Worm (Caenorhabditis elegans) whole organism, L4 larva: ENCODE measurements around the gene saeg-1.

Source experiments
- F37D6.2 ChIP-seq: sonication (generic microtip); optimal IDR thresholded peaks from 2 replicates; lab custom pipeline; 2016; ENCODE audit warnings: mild to moderate bottlenecking, missing genetic modification characterization, missing compliant biosample characterization
- F44E2.7 ChIP-seq: fragments of 200-800 bp; sonication (Bioruptor generic); IDR thresholded peaks from 2 replicates; pipeline ENCODE4 v2.1.2; 2022; ENCODE audit warnings: missing genetic modification characterization, missing compliant biosample characterization
- R02D3.7 ChIP-seq: fragments of 150-350 bp; sonication (generic microtip); optimal IDR thresholded peaks from 3 replicates; lab custom pipeline; 2014; ENCODE audit warnings: missing biosample characterization, missing genetic modification characterization
- T20F7.1 ChIP-seq: fragments of 200-800 bp; sonication (Bioruptor generic); optimal IDR thresholded peaks from 2 replicates; lab custom pipeline; 2018; ENCODE audit warnings: mild to moderate bottlenecking, missing genetic modification characterization, missing compliant biosample characterization
- T26A8.4 ChIP-seq: fragments of 200-800 bp; sonication (Bioruptor generic); IDR thresholded peaks from 2 replicates; pipeline ENCODE4 v1.3.6; 2022; ENCODE audit warnings: missing genetic modification characterization, missing compliant biosample characterization
- Y48G9A.11 ChIP-seq: fragments of 200-800 bp; sonication (Bioruptor generic); IDR thresholded peaks from 2 replicates; pipeline ENCODE4 v1.3.6; 2022; ENCODE audit warnings: missing genetic modification reagents, missing genetic modification characterization, missing compliant biosample characterization
- Y5F2A.4 ChIP-seq: fragments of 200-800 bp; sonication (Bioruptor generic); optimal IDR thresholded peaks from 2 replicates; lab custom pipeline; 2018; ENCODE audit warnings: mild to moderate bottlenecking, missing genetic modification characterization, missing compliant biosample characterization
- Y75B8A.6 ChIP-seq: fragments of 200-800 bp; sonication (Bioruptor generic); IDR thresholded peaks from 2 replicates; pipeline ENCODE4 v1.3.6; 2022; ENCODE audit warnings: missing genetic modification reagents, missing genetic modification characterization, missing compliant biosample characterization
- aly-2 ChIP-seq: sonication (generic microtip); optimal IDR thresholded peaks from 2 replicates; lab custom pipeline; 2018; ENCODE audit warnings: missing biosample characterization, missing genetic modification characterization
- ama-1 ChIP-seq: fragments of 150-350 bp; optimal IDR thresholded peaks from 2 replicates; lab custom pipeline; 2014; ENCODE audit warnings: inconsistent platforms, mixed read lengths
- attf-4 ChIP-seq: sonication (generic microtip); optimal IDR thresholded peaks from 3 replicates; lab custom pipeline; 2017; ENCODE audit warnings: missing biosample characterization, missing genetic modification characterization
- ceh-28 ChIP-seq: fragments of 150-350 bp; optimal IDR thresholded peaks from 2 replicates; lab custom pipeline; 2014; ENCODE audit warnings: missing biosample characterization, missing genetic modification reagents, missing genetic modification characterization
- ceh-32 ChIP-seq: sonication (generic microtip); optimal IDR thresholded peaks from 2 replicates; lab custom pipeline; 2016; ENCODE audit warnings: mild to moderate bottlenecking, missing genetic modification characterization, missing compliant biosample characterization; ENCODE audit not compliant: poor library complexity
- ceh-44 ChIP-seq: fragments of 200-800 bp; sonication (Bioruptor generic); IDR thresholded peaks from 2 replicates; pipeline ENCODE4 v1.3.6; 2022; ENCODE audit warnings: missing genetic modification reagents, missing genetic modification characterization, missing compliant biosample characterization
- ceh-62 ChIP-seq: sonication (generic microtip); optimal IDR thresholded peaks from 2 replicates; lab custom pipeline; 2017; ENCODE audit warnings: missing biosample characterization, missing genetic modification characterization
- ces-1 ChIP-seq: fragments of 150-350 bp; sonication (generic microtip); optimal IDR thresholded peaks from 4 replicates; lab custom pipeline; 2014; ENCODE audit warnings: missing biosample characterization, missing genetic modification reagents, missing genetic modification characterization
- daf-19 ChIP-seq: fragments of 200-800 bp; sonication (Bioruptor generic); conservative IDR thresholded peaks from 2 replicates; pipeline ENCODE4 v1.3.6; 2022; ENCODE audit warnings: missing genetic modification characterization, missing compliant biosample characterization
- dmd-8 ChIP-seq: fragments of 200-800 bp; sonication (Bioruptor generic); IDR thresholded peaks from 2 replicates; pipeline ENCODE4 v1.3.6; 2022; ENCODE audit warnings: missing genetic modification characterization, missing compliant biosample characterization
- dmd-9 ChIP-seq: fragments of 200-800 bp; sonication (Bioruptor generic); IDR thresholded peaks from 2 replicates; pipeline ENCODE4 v1.3.6; 2022; ENCODE audit warnings: missing genetic modification reagents, missing genetic modification characterization, missing compliant biosample characterization
- dpl-1 ChIP-seq: fragments of 150-350 bp; optimal IDR thresholded peaks from 2 replicates; lab custom pipeline; 2014; ENCODE audit warnings: missing biosample characterization, missing genetic modification reagents, missing genetic modification characterization
- egl-43 ChIP-seq: fragments of 200-800 bp; sonication (Bioruptor generic); IDR thresholded peaks from 2 replicates; pipeline ENCODE4 v1.3.6; 2022; ENCODE audit warnings: missing genetic modification reagents, missing genetic modification characterization, missing compliant biosample characterization
- fos-1 ChIP-seq: fragments of 150-350 bp; optimal IDR thresholded peaks from 2 replicates; lab custom pipeline; 2014; ENCODE audit warnings: missing biosample characterization, missing genetic modification characterization
- gei-8 ChIP-seq: fragments of 200-800 bp; sonication (Bioruptor generic); optimal IDR thresholded peaks from 2 replicates; lab custom pipeline; 2018; ENCODE audit warnings: mild to moderate bottlenecking, missing genetic modification characterization, missing compliant biosample characterization
- hif-1 ChIP-seq, 2 experiments: sonication (generic microtip); optimal IDR thresholded peaks; 2 replicates each; lab custom pipeline; 2016 to 2017; ENCODE audit warnings: missing compliant biosample characterization in 2 of 2, missing genetic modification characterization in 2 of 2, missing genetic modification reagents in 2 of 2, missing genotype in 2 of 2, mild to moderate bottlenecking in 1 of 2
- hlh-30 ChIP-seq: sonication (generic microtip); optimal IDR thresholded peaks from 2 replicates; lab custom pipeline; 2017; ENCODE audit warnings: antibody characterized with exemption, mild to moderate bottlenecking, missing genetic modification characterization, missing compliant biosample characterization; ENCODE audit not compliant: insufficient read depth
- hmg-1.1 ChIP-seq: fragments of 200-800 bp; sonication (Bioruptor generic); IDR thresholded peaks from 2 replicates; pipeline ENCODE4 v1.3.6; 2022; ENCODE audit warnings: missing genetic modification reagents, missing genetic modification characterization, missing compliant biosample characterization
- jun-1 ChIP-seq: fragments of 150-350 bp; optimal IDR thresholded peaks from 2 replicates; lab custom pipeline; 2014; ENCODE audit warnings: missing biosample characterization, missing genetic modification reagents, missing genetic modification characterization
- lim-7 ChIP-seq: fragments of 200-800 bp; sonication (Bioruptor generic); IDR thresholded peaks from 2 replicates; pipeline ENCODE4 v1.3.6; 2022; ENCODE audit warnings: missing genetic modification characterization, missing compliant biosample characterization
- madf-5 ChIP-seq, 2 experiments: fragments of 200-800 bp; sonication (Bioruptor generic); IDR thresholded peaks; 2 replicates each; pipeline ENCODE4 v1.3.6; 2022; ENCODE audit warnings: missing compliant biosample characterization in 2 of 2, missing genetic modification characterization in 2 of 2
- mdl-1 ChIP-seq, 2 experiments: fragments of 150-350 bp in 1 of 2; sonication (generic microtip) in 1 of 2; optimal IDR thresholded peaks; 2 replicates each; lab custom pipeline; 2014 to 2017; ENCODE audit warnings: missing biosample characterization in 2 of 2, missing genetic modification characterization in 2 of 2
- mep-1 ChIP-seq: fragments of 150-350 bp; sonication (generic microtip); optimal IDR thresholded peaks from 3 replicates; lab custom pipeline; 2014; ENCODE audit warnings: missing biosample characterization, missing genetic modification characterization
- mxl-2 ChIP-seq: fragments of 200-800 bp; sonication (Bioruptor generic); conservative IDR thresholded peaks from 2 replicates; pipeline ENCODE4 v1.3.6; 2022; ENCODE audit warnings: missing genetic modification reagents, missing genetic modification characterization, missing compliant biosample characterization
- mxl-3 ChIP-seq: fragments of 200-800 bp; sonication (Bioruptor generic); optimal IDR thresholded peaks from 2 replicates; lab custom pipeline; 2018; ENCODE audit warnings: mild to moderate bottlenecking, missing genetic modification characterization, missing compliant biosample characterization
- nhr-25 ChIP-seq: sonication (generic microtip); optimal IDR thresholded peaks from 2 replicates; lab custom pipeline; 2017; ENCODE audit warnings: missing genetic modification characterization, mild to moderate bottlenecking, missing compliant biosample characterization, antibody characterized with exemption, moderate library complexity, borderline replicate concordance; ENCODE audit not compliant: insufficient read depth
- nhr-28 ChIP-seq: fragments of 150-350 bp; optimal IDR thresholded peaks from 2 replicates; lab custom pipeline; 2014; ENCODE audit warnings: missing biosample characterization, missing genetic modification characterization
- nhr-41 ChIP-seq: fragments of 200-800 bp; sonication (Bioruptor generic); IDR thresholded peaks from 2 replicates; pipeline ENCODE4 v1.3.6; 2022; ENCODE audit warnings: missing genetic modification reagents, missing genetic modification characterization, missing compliant biosample characterization
- nhr-42 ChIP-seq: fragments of 200-800 bp; sonication (Bioruptor generic); IDR thresholded peaks from 2 replicates; pipeline ENCODE4 v1.3.6; 2022; ENCODE audit warnings: missing genetic modification characterization, missing compliant biosample characterization
- nhr-76 ChIP-seq: fragments of 150-350 bp; optimal IDR thresholded peaks from 2 replicates; lab custom pipeline; 2014; ENCODE audit warnings: missing biosample characterization, missing genetic modification characterization
- pha-4 ChIP-seq, 2 experiments: fragments of 150-350 bp in 1 of 2; fragments of 200-800 bp in 1 of 2; sonication (Bioruptor generic) in 1 of 2; IDR thresholded peaks in 1 of 2; optimal IDR thresholded peaks in 1 of 2; 2 replicates each; pipeline versions ENCODE4 v1.3.6 to Lab custom; 2014 to 2022; ENCODE audit warnings: missing genetic modification characterization in 2 of 2, missing genetic modification reagents in 2 of 2, missing biosample characterization in 1 of 2, missing compliant biosample characterization in 1 of 2
- pqm-1 ChIP-seq: sonication (generic microtip); optimal IDR thresholded peaks from 2 replicates; lab custom pipeline; 2017; ENCODE audit warnings: missing biosample characterization, missing genetic modification characterization
- skn-1 ChIP-seq: fragments of 150-350 bp; optimal IDR thresholded peaks from 2 replicates; lab custom pipeline; 2014; ENCODE audit warnings: missing biosample characterization, missing genetic modification characterization
- tra-1 ChIP-seq: fragments of 200-800 bp; sonication (Bioruptor generic); IDR thresholded peaks from 2 replicates; pipeline ENCODE4 v1.3.6; 2022; ENCODE audit warnings: missing genetic modification reagents, missing genetic modification characterization, missing compliant biosample characterization
- unc-62 ChIP-seq, 3 experiments: fragments of 150-350 bp in 1 of 3; sonication (generic microtip); optimal IDR thresholded peaks in 2 of 3; peaks in 1 of 3; 1 replicate in 1 of 3; 2 replicates in 2 of 3; lab custom pipeline; 2014 to 2017; ENCODE audit warnings: missing biosample characterization in 3 of 3, missing genetic modification characterization in 3 of 3, missing genetic modification reagents in 3 of 3, missing genotype in 1 of 3
- zag-1 ChIP-seq: fragments of 150-350 bp; optimal IDR thresholded peaks from 2 replicates; lab custom pipeline; 2014; ENCODE audit warnings: missing biosample characterization, missing genetic modification characterization
- zfp-2 ChIP-seq: sonication (generic microtip); optimal IDR thresholded peaks from 2 replicates; lab custom pipeline; 2016; ENCODE audit warnings: mild to moderate bottlenecking, missing genetic modification characterization, missing compliant biosample characterization
- ztf-7 ChIP-seq: fragments of 150-350 bp; optimal IDR thresholded peaks from 2 replicates; lab custom pipeline; 2014; ENCODE audit warnings: missing biosample characterization, missing genetic modification characterization

saeg-1 gene

ce11 chrV:10861611-10862262, 3.8 kb downstream of the saeg-1 start (continued):
- TF ChIP-seq skn-1 (no peak), aly-2 (tag; lab: Kevin White, UChicago) (no peak), nhr-28 (peak; percentile 59), zfp-2 (tag; lab: Kevin White, UChicago) (no peak), ces-1 (GFP tag; lab: Kevin White, UChicago) (no peak), hif-1 (tag; optimal IDR thresholded peaks at IDR 0.05; lab: Kevin White, UChicago) (peak in 1 of 2 experiments; percentile 51), egl-43 (no peak), lim-7 (no peak), tra-1 (GFP tag; lab: Robert Waterston, UW) (no peak), ceh-62 (no peak), T20F7.1 (GFP tag; lab: Kevin White, UChicago) (no peak), gei-8 (no peak), mep-1 (tag; lab: Kevin White, UChicago) (peak; percentile 47), ceh-44 (GFP tag; lab: Robert Waterston, UW) (no peak), Y75B8A.6 (no peak), mxl-2 (no peak), nhr-42 (no peak)

- TF ChIP-seq unc-62 (GFP tag; optimal IDR thresholded peaks at IDR 0.05 in 1 of 2; lab: Kevin White, UChicago) (peak in 1 of 2 experiments; percentile 98), unc-62 (tag; optimal IDR thresholded peaks at IDR 0.05; lab: Kevin White, UChicago) (no peak), gei-8 (no peak), ztf-7 (tag; lab: Kevin White, UChicago) (no peak), hmg-1.1 (GFP tag; lab: Robert Waterston, UW) (no peak)
Observed at ce11 chrV:10860526-10861037, 4.9 kb downstream of the saeg-1 start.

- TF ChIP-seq jun-1: no peak
- TF ChIP-seq mdl-1 (tag; optimal IDR thresholded peaks at IDR 0.05; lab: Kevin White, UChicago): peak in 1 of 2 experiments; percentile 43
- no peak for TF ChIP-seq Y48G9A.11 (GFP tag; lab: Robert Waterston, UW)
- TF ChIP-seq F37D6.2 (tag; lab: Kevin White, UChicago): no peak
- TF ChIP-seq attf-4 (tag; lab: Kevin White, UChicago): no peak
- no peak for TF ChIP-seq nhr-42
- TF ChIP-seq ceh-44 (GFP tag; lab: Robert Waterston, UW): no peak
- TF ChIP-seq ztf-7 (tag; lab: Kevin White, UChicago): no peak
- TF ChIP-seq ceh-62: no peak
- no peak for TF ChIP-seq T26A8.4
- peak; percentile 94 for TF ChIP-seq pqm-1 (tag; lab: Kevin White, UChicago)
- TF ChIP-seq ama-1 (lab: Kevin White, UChicago): no peak
- TF ChIP-seq tra-1 (GFP tag; lab: Robert Waterston, UW): no peak
- peak in 1 of 2 experiments; percentile 2 for TF ChIP-seq unc-62 (GFP tag; optimal IDR thresholded peaks at IDR 0.05 in 1 of 2; lab: Kevin White, UChicago)
- no peak for TF ChIP-seq unc-62 (tag; optimal IDR thresholded peaks at IDR 0.05; lab: Kevin White, UChicago)
- TF ChIP-seq Y5F2A.4: no peak
- TF ChIP-seq aly-2 (tag; lab: Kevin White, UChicago): no peak
- no peak for TF ChIP-seq ceh-28
- TF ChIP-seq mxl-3 (GFP tag; lab: Kevin White, UChicago): peak; percentile 23
- no peak for TF ChIP-seq pha-4 (GFP tag; IDR thresholded peaks at IDR 0.05; lab: Robert Waterston, UW)
- no peak for TF ChIP-seq pha-4 (tag; optimal IDR thresholded peaks at IDR 0.05; lab: Kevin White, UChicago)
- no peak for TF ChIP-seq madf-5 (GFP tag; IDR thresholded peaks at IDR 0.05; lab: Robert Waterston, UW)
- no peak for TF ChIP-seq F44E2.7 (GFP tag; lab: Robert Waterston, UW)
- no peak for TF ChIP-seq nhr-76
- TF ChIP-seq dpl-1 (GFP tag; lab: Kevin White, UChicago): peak; percentile 4
- TF ChIP-seq zag-1 (tag; lab: Kevin White, UChicago): no peak
- TF ChIP-seq hlh-30: peak; percentile 23
- TF ChIP-seq dmd-9 (GFP tag; lab: Robert Waterston, UW): no peak
- no peak for TF ChIP-seq ceh-32 (tag; lab: Kevin White, UChicago)
- TF ChIP-seq fos-1 (tag; lab: Kevin White, UChicago): no peak
- TF ChIP-seq daf-19 (GFP tag; lab: Robert Waterston, UW): no peak
- no peak for TF ChIP-seq dmd-8 (GFP tag; lab: Robert Waterston, UW)
- no peak for TF ChIP-seq nhr-41
- TF ChIP-seq R02D3.7: no peak
- TF ChIP-seq nhr-25 (tag; lab: Kevin White, UChicago): no peak
Observed at ce11 chrV:10859775-10860174, 5.7 kb downstream of the saeg-1 start.
